Worm (Caenorhabditis elegans) whole organism, midembryonic: Measurements from ENCODE around the gene orc-4.

Experiments
- T22C8.4 ChIP-seq: fragments of 200-800 bp; sonication (Bioruptor generic); IDR thresholded peaks from 2 replicates; pipeline ENCODE4 v1.3.6; 2022; ENCODE audit warnings: missing genetic modification characterization, missing compliant biosample characterization
- flt-1 ChIP-seq: fragments of 200-800 bp; sonication (Bioruptor generic); IDR thresholded peaks from 2 replicates; pipeline ENCODE4 v1.3.6; 2022; ENCODE audit warnings: missing genetic modification characterization, missing compliant biosample characterization
- med-1 ChIP-seq: sonication (generic microtip); optimal IDR thresholded peaks from 2 replicates; lab custom pipeline; 2017; ENCODE audit warnings: missing genetic modification characterization, mild to moderate bottlenecking, missing compliant biosample characterization, antibody characterized with exemption, missing genetic modification reagents; ENCODE audit not compliant: insufficient read depth
- ref-1 ChIP-seq: fragments of 200-800 bp; sonication (Bioruptor generic); conservative IDR thresholded peaks from 2 replicates; pipeline ENCODE4 v1.3.6; 2022; ENCODE audit warnings: missing genetic modification reagents, missing genetic modification characterization, missing compliant biosample characterization
- tab-1 ChIP-seq: fragments of 200-800 bp; sonication (Bioruptor generic); IDR thresholded peaks from 2 replicates; pipeline ENCODE4 v1.3.6; 2022; ENCODE audit warnings: missing genetic modification characterization, missing compliant biosample characterization

ce11 chrIII:10638339-10639021 is 7.5 kb upstream of the orc-4 start, which contains the start of gene Y39A1A.27:
- TF ChIP-seq T22C8.4 (GFP tag; lab: Robert Waterston, UW) (no peak), flt-1 (GFP tag; lab: Robert Waterston, UW) (no peak), ref-1 (no peak), med-1 (GFP tag; lab: Kevin White, UChicago) (no peak), tab-1 (GFP tag; lab: Robert Waterston, UW) (no peak)
